Fruit fly (Drosophila melanogaster) whole organism, embryonic: ENCODE measurements around the gene LpR2.

Experiments
- Antp ChIP-seq: fragments of 200-800 bp; sonication (Bioruptor generic); optimal IDR thresholded peaks from 3 replicates; lab custom pipeline; 2016; ENCODE audit warnings: missing biosample characterization, missing genetic modification characterization
- B-H2 ChIP-seq: fragments of 200-800 bp; sonication (Bioruptor generic); optimal IDR thresholded peaks from 2 replicates; lab custom pipeline; 2018; ENCODE audit warnings: missing biosample characterization, mild to moderate bottlenecking, missing genetic modification characterization
- C15 ChIP-seq: fragments of 200-800 bp; sonication (Bioruptor generic); IDR thresholded peaks from 3 replicates; pipeline ENCODE4 v1.3.6; 2022; ENCODE audit warnings: missing biosample characterization, missing genetic modification characterization
- CG10431 ChIP-seq: fragments of 200-800 bp; sonication (Bioruptor generic); optimal IDR thresholded peaks from 3 replicates; lab custom pipeline; 2018; ENCODE audit warnings: missing biosample characterization, mild to moderate bottlenecking, missing genetic modification characterization
- CG11695 ChIP-seq: fragments of 200-800 bp; sonication (Bioruptor generic); IDR thresholded peaks from 3 replicates; pipeline ENCODE4 v1.3.6; 2022; ENCODE audit warnings: missing biosample characterization, missing genetic modification characterization
- CG17612 ChIP-seq: fragments of 200-800 bp; sonication (Bioruptor generic); IDR thresholded peaks from 2 replicates; pipeline ENCODE4 v1.3.6; 2022; ENCODE audit warnings: missing biosample characterization, missing genetic modification characterization
- CG18262 ChIP-seq: fragments of 200-800 bp; optimal IDR thresholded peaks from 3 replicates; lab custom pipeline; 2019; ENCODE audit warnings: missing biosample characterization, mild to moderate bottlenecking, missing genetic modification characterization, moderate library complexity
- CG2120 ChIP-seq: fragments of 200-800 bp; sonication (Bioruptor generic); optimal IDR thresholded peaks from 3 replicates; lab custom pipeline; 2016; ENCODE audit warnings: missing biosample characterization, missing genetic modification characterization
- CG31224 ChIP-seq: fragments of 200-800 bp; sonication (Bioruptor generic); IDR thresholded peaks from 2 replicates; pipeline ENCODE4 v1.3.6; 2022; ENCODE audit warnings: missing biosample characterization, missing genetic modification characterization
- CG3281 ChIP-seq: fragments of 200-800 bp; sonication (Bioruptor generic); optimal IDR thresholded peaks from 3 replicates; lab custom pipeline; 2017; ENCODE audit warnings: missing biosample characterization, mild to moderate bottlenecking, missing genetic modification characterization
- CG34422 ChIP-seq: fragments of 200-800 bp; sonication (Bioruptor generic); IDR thresholded peaks from 3 replicates; pipeline ENCODE4 v1.3.6; 2022; ENCODE audit warnings: missing biosample characterization, missing genetic modification characterization
- CG3726 ChIP-seq: fragments of 200-800 bp; sonication (Bioruptor generic); IDR thresholded peaks from 3 replicates; pipeline ENCODE4, ENCODE4 v1.3.6; 2022; ENCODE audit warnings: missing biosample characterization, missing genetic modification characterization
- CG3838 ChIP-seq: fragments of 200-800 bp; sonication (Bioruptor generic); optimal IDR thresholded peaks from 3 replicates; lab custom pipeline; 2016; ENCODE audit warnings: missing biosample characterization, missing genetic modification characterization
- CG42726 ChIP-seq: fragments of 200-800 bp; sonication (Bioruptor generic); IDR thresholded peaks from 2 replicates; pipeline ENCODE4 v1.3.6; 2022; ENCODE audit warnings: missing biosample characterization, missing genetic modification characterization; ENCODE audit not compliant: partially characterized antibody
- CG4424 ChIP-seq: fragments of 200-800 bp; sonication (Bioruptor generic); optimal IDR thresholded peaks from 3 replicates; lab custom pipeline; 2016; ENCODE audit warnings: missing biosample characterization, missing genetic modification characterization
- CG4730 ChIP-seq: fragments of 200-800 bp; sonication (Bioruptor generic); IDR thresholded peaks from 2 replicates; pipeline ENCODE4 v1.3.6; 2022; ENCODE audit warnings: missing biosample characterization, missing genetic modification characterization
- CG5245 ChIP-seq: fragments of 200-800 bp; sonication (Bioruptor generic); optimal IDR thresholded peaks from 3 replicates; lab custom pipeline; 2016; ENCODE audit warnings: missing biosample characterization, missing genetic modification characterization
- CG6854 ChIP-seq: fragments of 200-800 bp; sonication (Bioruptor generic); optimal IDR thresholded peaks from 3 replicates; lab custom pipeline; 2017; ENCODE audit warnings: missing biosample characterization, mild to moderate bottlenecking, missing genetic modification characterization
- CG9797 ChIP-seq: fragments of 200-800 bp; sonication (Bioruptor generic); optimal IDR thresholded peaks from 3 replicates; lab custom pipeline; 2018; ENCODE audit warnings: missing biosample characterization, mild to moderate bottlenecking, missing genetic modification characterization
- CHES-1-like ChIP-seq: fragments of 200-800 bp; sonication (Bioruptor generic); optimal IDR thresholded peaks from 2 replicates; lab custom pipeline; 2016; ENCODE audit warnings: missing biosample characterization, missing genetic modification characterization
- Dek ChIP-seq: fragments of 200-800 bp; sonication (Bioruptor generic); optimal IDR thresholded peaks from 3 replicates; lab custom pipeline; 2019; ENCODE audit warnings: missing biosample characterization, mild to moderate bottlenecking, missing genetic modification characterization, moderate library complexity
- Doc2 ChIP-seq: fragments of 200-800 bp; sonication (Bioruptor generic); IDR thresholded peaks from 2 replicates; pipeline ENCODE4 v1.3.6; 2022; ENCODE audit warnings: missing biosample characterization, missing genetic modification characterization
- Gug ChIP-seq: fragments of 200-800 bp; sonication (Bioruptor generic); IDR thresholded peaks from 4 replicates; pipeline ENCODE4 v1.3.6; 2022; ENCODE audit warnings: missing biosample characterization, missing genetic modification characterization
- Lhr ChIP-seq: fragments of 200-800 bp; sonication (Bioruptor generic); optimal IDR thresholded peaks from 3 replicates; lab custom pipeline; 2017; ENCODE audit warnings: mild to moderate bottlenecking, missing biosample characterization, missing genetic modification reagents, missing genetic modification characterization
- MTF-1 ChIP-seq: fragments of 200-800 bp; sonication (Bioruptor generic); optimal IDR thresholded peaks from 2 replicates; lab custom pipeline; 2018; ENCODE audit warnings: missing biosample characterization, mild to moderate bottlenecking, missing genetic modification characterization, borderline replicate concordance
- Myb ChIP-seq: fragments of 200-800 bp; sonication (Bioruptor generic); optimal IDR thresholded peaks from 2 replicates; lab custom pipeline; 2016; ENCODE audit warnings: missing biosample characterization, missing genetic modification characterization
- Poxn ChIP-seq: fragments of 200-800 bp; sonication (Bioruptor generic); IDR thresholded peaks from 2 replicates; pipeline ENCODE4 v1.3.6; 2022; ENCODE audit warnings: missing biosample characterization, missing genetic modification characterization
- Six4 ChIP-seq: fragments of 200-800 bp; sonication (Bioruptor generic); optimal IDR thresholded peaks from 2 replicates; lab custom pipeline; 2016; ENCODE audit warnings: missing biosample characterization, missing genetic modification characterization
- Sox100B ChIP-seq: fragments of 200-800 bp; sonication (Bioruptor generic); optimal IDR thresholded peaks from 3 replicates; lab custom pipeline; 2018; ENCODE audit warnings: missing biosample characterization, mild to moderate bottlenecking, missing genetic modification characterization
- ac ChIP-seq: fragments of 200-800 bp; sonication (Bioruptor generic); optimal IDR thresholded peaks from 3 replicates; lab custom pipeline; 2017; ENCODE audit warnings: missing biosample characterization, mild to moderate bottlenecking, missing genetic modification characterization
- ato ChIP-seq: fragments of 200-800 bp; sonication (Bioruptor generic); IDR thresholded peaks from 2 replicates; pipeline ENCODE4 v1.3.6; 2022; ENCODE audit warnings: missing biosample characterization, missing genetic modification characterization; ENCODE audit not compliant: partially characterized antibody
- caup ChIP-seq: fragments of 200-800 bp; sonication (Bioruptor generic); optimal IDR thresholded peaks from 3 replicates; lab custom pipeline; 2017; ENCODE audit warnings: missing biosample characterization, mild to moderate bottlenecking, missing genetic modification characterization, moderate library complexity; ENCODE audit not compliant: severe bottlenecking
- chinmo ChIP-seq: fragments of 200-800 bp; sonication (Bioruptor generic); IDR thresholded peaks from 4 replicates; pipeline ENCODE4 v1.3.6; 2022; ENCODE audit warnings: missing biosample characterization, missing genetic modification characterization; ENCODE audit not compliant: partially characterized antibody
- chm ChIP-seq: fragments of 200-800 bp; sonication (Bioruptor generic); IDR thresholded peaks from 2 replicates; pipeline ENCODE4 v1.3.6; 2022; ENCODE audit warnings: missing biosample characterization, missing genetic modification characterization
- ci ChIP-seq: fragments of 200-800 bp; sonication (Bioruptor generic); IDR thresholded peaks from 3 replicates; pipeline ENCODE4 v1.3.6; 2022; ENCODE audit warnings: missing biosample characterization, missing genetic modification characterization
- croc ChIP-seq: fragments of 200-800 bp; sonication (Bioruptor generic); conservative IDR thresholded peaks from 3 replicates; pipeline ENCODE4 v1.3.6; 2022; ENCODE audit warnings: missing biosample characterization, missing genetic modification characterization
- danr ChIP-seq: fragments of 200-800 bp; sonication (Bioruptor generic); IDR thresholded peaks from 2 replicates; pipeline ENCODE4 v1.3.6; 2022; ENCODE audit warnings: missing biosample characterization, missing genetic modification characterization
- dm ChIP-seq: fragments of 200-800 bp; sonication (Bioruptor generic); optimal IDR thresholded peaks from 3 replicates; lab custom pipeline; 2016; ENCODE audit warnings: missing biosample characterization, missing genetic modification characterization
- dysf ChIP-seq: fragments of 200-800 bp; sonication (Bioruptor generic); IDR thresholded peaks from 3 replicates; pipeline ENCODE4 v1.3.6; 2022; ENCODE audit warnings: missing biosample characterization, missing genetic modification characterization
- exex ChIP-seq: fragments of 200-800 bp; sonication (Bioruptor generic); optimal IDR thresholded peaks from 4 replicates; lab custom pipeline; 2018; ENCODE audit warnings: missing biosample characterization, mild to moderate bottlenecking, missing genetic modification characterization, moderate library complexity
- gt ChIP-seq: fragments of 200-800 bp; sonication (Bioruptor generic); IDR thresholded peaks from 2 replicates; pipeline ENCODE4 v1.3.6; 2022; ENCODE audit warnings: missing biosample characterization, missing genetic modification characterization
- hbn ChIP-seq: fragments of 200-800 bp; sonication (Bioruptor generic); IDR thresholded peaks from 2 replicates; pipeline ENCODE4 v1.3.6; 2022; ENCODE audit warnings: missing biosample characterization, missing genetic modification characterization; ENCODE audit not compliant: partially characterized antibody
- inv ChIP-seq: fragments of 200-800 bp; sonication (Bioruptor generic); IDR thresholded peaks from 2 replicates; pipeline ENCODE4 v1.3.6; 2022; ENCODE audit warnings: missing biosample characterization, missing genetic modification characterization; ENCODE audit not compliant: partially characterized antibody
- pfk ChIP-seq: fragments of 200-800 bp; sonication (Bioruptor generic); optimal IDR thresholded peaks from 2 replicates; lab custom pipeline; 2018; ENCODE audit warnings: missing biosample characterization, mild to moderate bottlenecking, missing genetic modification characterization, moderate library complexity
- prd ChIP-seq, 3 experiments: fragments of >200 bp in 2 of 3; fragments of 200-800 bp in 1 of 3; sonication (Bioruptor generic) in 1 of 3; optimal IDR thresholded peaks in 2 of 3; IDR thresholded peaks in 1 of 3; 2 replicates in 2 of 3; 3 replicates in 1 of 3; pipeline versions ENCODE4 v1.3.6 to Lab custom; 2017 to 2022; ENCODE audit warnings: missing biosample characterization in 1 of 3, missing genetic modification characterization in 1 of 3
- seq ChIP-seq: fragments of 200-800 bp; sonication (Bioruptor generic); IDR thresholded peaks from 2 replicates; pipeline ENCODE4 v1.3.6; 2022; ENCODE audit warnings: missing biosample characterization, missing genetic modification characterization
- tap ChIP-seq: fragments of 200-800 bp; optimal IDR thresholded peaks from 3 replicates; lab custom pipeline; 2019; ENCODE audit warnings: missing biosample characterization, mild to moderate bottlenecking, missing genetic modification characterization, moderate library complexity
- vnd ChIP-seq: fragments of 200-800 bp; sonication (Bioruptor generic); IDR thresholded peaks from 3 replicates; pipeline ENCODE4 v1.3.6; 2022; ENCODE audit warnings: missing biosample characterization, missing genetic modification characterization; ENCODE audit not compliant: partially characterized antibody
- wek ChIP-seq: fragments of 200-800 bp; sonication (Bioruptor generic); optimal IDR thresholded peaks from 3 replicates; lab custom pipeline; 2018; ENCODE audit warnings: missing biosample characterization, mild to moderate bottlenecking, missing genetic modification characterization, moderate library complexity

Gene LpR2

DNA sequence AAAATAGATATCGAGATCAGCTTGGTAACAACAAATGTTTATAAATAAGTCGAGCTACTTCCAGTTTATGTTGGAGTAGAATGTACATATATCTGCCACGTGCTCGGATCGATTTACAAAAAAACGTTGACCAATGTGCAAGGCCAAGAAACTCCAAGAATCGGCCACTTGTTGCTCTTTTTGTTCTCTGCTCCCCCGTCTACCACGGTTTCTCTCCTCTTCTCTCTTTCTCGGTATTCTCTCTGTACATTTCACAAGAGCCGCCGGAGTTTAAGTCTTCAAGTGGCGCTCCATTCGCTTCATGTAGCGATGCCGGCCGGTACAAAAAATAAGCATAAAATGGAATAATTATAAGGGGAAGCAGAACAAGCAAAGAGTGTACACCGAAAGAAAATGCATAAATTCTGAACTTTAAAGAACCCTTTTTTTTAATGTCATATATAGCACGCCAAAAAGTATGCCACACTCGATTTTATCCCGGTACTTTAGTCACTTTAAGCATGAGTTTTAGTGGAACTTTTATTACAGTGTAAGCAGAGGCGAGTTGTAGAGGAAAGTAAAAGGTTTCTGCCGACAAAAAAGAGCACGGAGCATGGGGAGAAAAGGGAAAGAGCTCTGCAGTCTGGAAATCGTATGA is 2.4 kb downstream of the LpR2 start (continued):
- TF ChIP-seq Doc2 (peak; percentile 38; the same call in 1 of the 2 replicates), CG18262 (peak; percentile 96), CG9797 (GFP tag; lab: Kevin White, UChicago) (peak; percentile 34), croc (GFP tag; lab: Robert Waterston, UW) (peak; percentile 96), danr (GFP tag; lab: Robert Waterston, UW) (peak; percentile 80), seq (GFP tag; lab: Robert Waterston, UW) (peak; percentile 69), CG3838 (peak; percentile 75), Myb (GFP tag; lab: Kevin White, UChicago) (peak; percentile 77), Sox100B (GFP tag; lab: Kevin White, UChicago) (peak; percentile 90), ac (GFP tag; lab: Kevin White, UChicago) (no peak), CG2120 (GFP tag; lab: Kevin White, UChicago) (peak; percentile 91), B-H2 (GFP tag; lab: Kevin White, UChicago) (peak; percentile 13), Poxn (GFP tag; lab: Robert Waterston, UW) (peak; percentile 61), dysf (peak; percentile 90), inv (GFP tag; lab: Robert Waterston, UW) (no peak), CG34422 (GFP tag; lab: Robert Waterston, UW) (peak; percentile 96), tap (tag; lab: Kevin White, UChicago) (peak; percentile 89), CG6854 (GFP tag; lab: Kevin White, UChicago) (peak; percentile 46), chinmo (GFP tag; lab: Robert Waterston, UW) (no peak), CG31224 (peak; percentile 83), MTF-1 (GFP tag; lab: Kevin White, UChicago) (peak; percentile 84), CG11695 (GFP tag; lab: Robert Waterston, UW) (peak; percentile 76), CG4424 (peak; percentile 95), pfk (GFP tag; lab: Kevin White, UChicago) (no peak), ato (no peak), Gug (peak; percentile 90), CG17612 (GFP tag; lab: Robert Waterston, UW) (peak; percentile 84), exex (tag; lab: Kevin White, UChicago) (peak; percentile 25), chm (GFP tag; lab: Robert Waterston, UW) (peak; percentile 92), C15 (GFP tag; lab: Robert Waterston, UW) (peak; percentile 53; the same call in 1 of the 3 replicates), CHES-1-like (GFP tag; lab: Kevin White, UChicago) (peak; percentile 89), CG10431 (GFP tag; lab: Kevin White, UChicago) (peak; percentile 93), CG3726 (GFP tag; lab: Robert Waterston, UW) (peak; percentile 90), CG5245 (GFP tag; lab: Kevin White, UChicago) (peak; percentile 97), Dek (tag; lab: Kevin White, UChicago) (no peak), gt (GFP tag; lab: Robert Waterston, UW) (peak; percentile 90), wek (peak; percentile 67), Antp (GFP tag; lab: Kevin White, UChicago) (peak; percentile 97), caup (GFP tag; lab: Kevin White, UChicago) (peak; percentile 81), prd (optimal IDR thresholded peaks at IDR 0.05; lab: Kevin White, UChicago) (no peak), prd (GFP tag; IDR thresholded peaks at IDR 0.05; lab: Robert Waterston, UW) (peak; percentile 93), Six4 (GFP tag; lab: Kevin White, UChicago) (peak; percentile 93), CG4730 (GFP tag; lab: Robert Waterston, UW) (peak; percentile 85), CG3281 (GFP tag; lab: Kevin White, UChicago) (peak; percentile 80), Lhr (GFP tag; lab: Kevin White, UChicago) (peak; percentile 85), hbn (no peak), ci (GFP tag; lab: Robert Waterston, UW) (peak; percentile 98), vnd (GFP tag; lab: Robert Waterston, UW) (no peak), dm (peak; percentile 87), CG42726 (GFP tag; lab: Robert Waterston, UW) (no peak)
